Worm (Caenorhabditis elegans) whole organism, late embryonic: ENCODE measurements around the gene K02F3.12.

Experiments used
- dmd-4 ChIP-seq: sonication (generic microtip); optimal IDR thresholded peaks from 2 replicates; lab custom pipeline; 2016; ENCODE audit warnings: borderline replicate concordance, missing genetic modification characterization, missing compliant biosample characterization
- unc-3 ChIP-seq, 2 experiments: fragments of 200-800 bp in 1 of 2; sonication (Bioruptor generic) in 1 of 2; sonication (generic microtip) in 1 of 2; conservative IDR thresholded peaks in 1 of 2; optimal IDR thresholded peaks in 1 of 2; 2 replicates each; pipeline versions ENCODE4 v1.3.6 to Lab custom; 2016 to 2022; ENCODE audit warnings: missing compliant biosample characterization in 2 of 2, missing genetic modification characterization in 2 of 2, missing genetic modification reagents in 1 of 2

ce11 chrIII:853414-853813 is 2.9 kb upstream of the K02F3.12 start:
- TF ChIP-seq unc-3 (GFP tag; conservative IDR thresholded peaks at IDR 0.05; lab: Robert Waterston, UW) (no peak), unc-3 (tag; optimal IDR thresholded peaks at IDR 0.05; lab: Kevin White, UChicago) (no peak), dmd-4 (no peak)
